Worm (Caenorhabditis elegans) whole organism, L3 larva: Measurements from ENCODE around the gene T22F3.2.

Experiments used
- ceh-82 ChIP-seq: fragments of 150-350 bp; optimal IDR thresholded peaks from 2 replicates; lab custom pipeline; 2014; ENCODE audit warnings: missing biosample characterization, missing genetic modification characterization
- elt-1 ChIP-seq: fragments of 150-350 bp; optimal IDR thresholded peaks from 2 replicates; lab custom pipeline; 2014; ENCODE audit warnings: missing biosample characterization, missing genetic modification characterization
- fos-1 ChIP-seq: fragments of 150-350 bp; optimal IDR thresholded peaks from 2 replicates; lab custom pipeline; 2014; ENCODE audit warnings: missing biosample characterization, missing genetic modification characterization
- unc-39 ChIP-seq: sonication (generic microtip); optimal IDR thresholded peaks from 4 replicates; lab custom pipeline; 2017; ENCODE audit warnings: missing biosample characterization, missing genetic modification characterization

DNA sequence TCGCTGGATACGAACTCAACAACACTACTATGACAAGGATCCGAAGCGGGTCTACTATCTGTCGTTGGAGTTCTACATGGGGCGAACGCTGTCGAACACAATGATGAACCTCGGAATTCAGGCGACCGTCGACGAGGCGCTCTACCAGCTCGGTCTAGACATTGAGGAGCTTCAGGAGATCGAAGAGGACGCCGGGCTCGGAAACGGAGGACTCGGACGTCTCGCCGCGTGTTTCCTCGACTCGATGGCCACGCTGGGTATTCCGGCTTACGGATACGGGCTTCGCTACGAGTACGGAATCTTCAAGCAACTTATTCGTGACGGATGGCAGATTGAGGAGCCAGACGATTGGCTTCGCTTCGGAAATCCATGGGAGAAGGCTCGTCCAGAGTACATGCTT is 4.8 kb upstream of the T22F3.2 start:
- TF ChIP-seq ceh-82 (no peak), unc-39 (tag; lab: Kevin White, UChicago) (no peak), elt-1 (tag; lab: Kevin White, UChicago) (no peak), fos-1 (no peak)
